Worm (Caenorhabditis elegans): Measurements from ENCODE around the gene H08J19.1.

ce11 chrX:15600512-15601117 lies 42.1 kb upstream of the H08J19.1 start, which contains the start of gene ent-2:
- TF ChIP-seq unc-62 (GFP tag; optimal IDR thresholded peaks at IDR 0.05) (no peak), lin-39 (tag; optimal IDR thresholded peaks at IDR 0.05) (no peak), unc-130 (tag; optimal IDR thresholded peaks at IDR 0.05) (no peak), hlh-4 (tag; optimal IDR thresholded peaks at IDR 0.05) (no peak), nhr-11 (tag; optimal IDR thresholded peaks at IDR 0.05) (no peak), jun-1 (tag; optimal IDR thresholded peaks at IDR 0.05) (no peak), swsn-7 (tag; optimal IDR thresholded peaks at IDR 0.05) (no peak), nhr-237 (tag; optimal IDR thresholded peaks at IDR 0.05) (no peak), ceh-82 (tag; optimal IDR thresholded peaks at IDR 0.05) (peak in 1 of 3 experiments; percentile 33), alr-1 (tag; optimal IDR thresholded peaks at IDR 0.05; ENCODE audit: borderline replicate concordance) (no peak), grh-1 (GFP tag; IDR thresholded peaks at IDR 0.05) (no peak), lin-14 (GFP tag; optimal IDR thresholded peaks at IDR 0.05) (peak; percentile 75), zag-1 (tag; optimal IDR thresholded peaks at IDR 0.05) (no peak)
